Worm (Caenorhabditis elegans): ENCODE measurements around the gene flp-8.

DNA sequence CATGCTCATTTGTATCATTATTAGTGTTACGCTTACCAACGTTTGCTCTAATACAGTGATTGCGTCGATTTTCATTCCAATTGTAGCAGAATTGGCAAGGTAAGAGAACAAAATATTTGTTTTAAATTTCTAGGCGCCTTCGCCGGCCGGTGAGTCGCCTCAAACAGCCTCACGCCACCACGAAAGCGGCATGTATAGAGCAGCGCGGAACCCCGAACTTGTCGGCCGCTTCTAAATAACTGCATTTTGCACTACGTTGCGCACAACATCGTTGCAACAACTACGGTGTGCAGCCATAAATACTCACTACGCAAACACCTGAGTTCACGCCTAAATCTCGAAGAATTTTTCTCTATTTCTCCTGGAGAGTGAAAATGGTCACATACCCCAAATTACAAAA, 16.0 kb downstream of the flp-8 start:
- TF ChIP-seq blmp-1 (tag; optimal IDR thresholded peaks at IDR 0.05; ENCODE audit: insufficient read depth) (no peak), aly-2 (tag; optimal IDR thresholded peaks at IDR 0.05) (no peak), egl-27 (tag; optimal IDR thresholded peaks at IDR 0.05) (no peak), ZK546.5 (tag; optimal IDR thresholded peaks at IDR 0.05) (no peak), unc-62 (GFP tag; optimal IDR thresholded peaks at IDR 0.05) (no peak), sma-9 (GFP tag; optimal IDR thresholded peaks at IDR 0.05) (no peak), sma-9 (tag; optimal IDR thresholded peaks at IDR 0.05) (no peak), nhr-11 (tag; optimal IDR thresholded peaks at IDR 0.05) (no peak)

Measured in whole organism, L2 larva.